Fruit fly (Drosophila melanogaster): ENCODE results near the gene tbc.

dm6 chrX:20426818-20427217 lies 22.3 kb upstream of the tbc start, which contains the start of gene CG15456:
- TF ChIP-seq h (optimal IDR thresholded peaks at IDR 0.05) (no peak), Sin3A (optimal IDR thresholded peaks at IDR 0.05) (no peak)
